Fruit fly (Drosophila melanogaster) whole organism, embryonic: ENCODE measurements around the gene eIF3l.

Source experiments
- Aef1 ChIP-seq: fragments of 200-800 bp; sonication (Bioruptor generic); IDR thresholded peaks from 3 replicates; pipeline ENCODE4 v1.3.6; 2022; ENCODE audit warnings: missing biosample characterization, missing genetic modification characterization
- CG10147 ChIP-seq: fragments of 200-800 bp; sonication (Bioruptor generic); optimal IDR thresholded peaks from 2 replicates; lab custom pipeline; 2019; ENCODE audit warnings: missing biosample characterization, mild to moderate bottlenecking, missing genetic modification characterization, moderate library complexity
- CG10543 ChIP-seq: fragments of 200-800 bp; sonication (Bioruptor generic); optimal IDR thresholded peaks from 3 replicates; lab custom pipeline; 2017; ENCODE audit warnings: missing biosample characterization, mild to moderate bottlenecking, missing genetic modification characterization, moderate library complexity
- CG10959 ChIP-seq: fragments of 200-800 bp; sonication (Bioruptor generic); IDR thresholded peaks from 2 replicates; pipeline ENCODE4 v1.3.6; 2022; ENCODE audit warnings: missing biosample characterization, missing genetic modification characterization
- CG11456 ChIP-seq: fragments of 200-800 bp; sonication (Bioruptor generic); IDR thresholded peaks from 3 replicates; pipeline ENCODE4 v1.3.6; 2022; ENCODE audit warnings: missing biosample characterization, missing genetic modification characterization
- CG12391 ChIP-seq: fragments of 200-800 bp; sonication (Bioruptor generic); optimal IDR thresholded peaks from 3 replicates; lab custom pipeline; 2018; ENCODE audit warnings: missing biosample characterization, mild to moderate bottlenecking, missing genetic modification characterization, moderate library complexity
- CG12942 ChIP-seq: fragments of 200-800 bp; sonication (Bioruptor generic); optimal IDR thresholded peaks from 3 replicates; lab custom pipeline; 2016; ENCODE audit warnings: missing biosample characterization, missing genetic modification characterization
- CG14860 ChIP-seq: fragments of 200-800 bp; sonication (Bioruptor generic); IDR thresholded peaks from 3 replicates; pipeline ENCODE4 v1.3.6; 2022; ENCODE audit warnings: missing biosample characterization, missing genetic modification characterization; ENCODE audit not compliant: partially characterized antibody
- CG15601 ChIP-seq: fragments of 200-800 bp; sonication (Bioruptor generic); optimal IDR thresholded peaks from 3 replicates; lab custom pipeline; 2019; ENCODE audit warnings: missing biosample characterization, mild to moderate bottlenecking, missing genetic modification characterization, moderate library complexity
- CG17568 ChIP-seq: fragments of 200-800 bp; sonication (Bioruptor generic); optimal IDR thresholded peaks from 2 replicates; lab custom pipeline; 2018; ENCODE audit warnings: missing biosample characterization, mild to moderate bottlenecking, missing genetic modification characterization, moderate library complexity
- CG18262 ChIP-seq: fragments of 200-800 bp; optimal IDR thresholded peaks from 3 replicates; lab custom pipeline; 2019; ENCODE audit warnings: missing biosample characterization, mild to moderate bottlenecking, missing genetic modification characterization, moderate library complexity
- CG18476 ChIP-seq: fragments of 200-800 bp; sonication (Bioruptor generic); optimal IDR thresholded peaks from 2 replicates; lab custom pipeline; 2016; ENCODE audit warnings: missing biosample characterization, mild to moderate bottlenecking, missing genetic modification characterization
- CG2120 ChIP-seq: fragments of 200-800 bp; sonication (Bioruptor generic); optimal IDR thresholded peaks from 3 replicates; lab custom pipeline; 2016; ENCODE audit warnings: missing biosample characterization, missing genetic modification characterization
- CG3065 ChIP-seq: fragments of 200-800 bp; sonication (Bioruptor generic); optimal IDR thresholded peaks from 2 replicates; lab custom pipeline; 2016; ENCODE audit warnings: missing biosample characterization, missing genetic modification characterization
- CG3407 ChIP-seq: fragments of 200-800 bp; sonication (Bioruptor generic); optimal IDR thresholded peaks from 2 replicates; lab custom pipeline; 2018; ENCODE audit warnings: missing biosample characterization, mild to moderate bottlenecking, missing genetic modification characterization
- CG34376 ChIP-seq: fragments of 200-800 bp; sonication (Bioruptor generic); optimal IDR thresholded peaks from 2 replicates; lab custom pipeline; 2018; ENCODE audit warnings: missing biosample characterization, mild to moderate bottlenecking, missing genetic modification characterization
- CG3726 ChIP-seq: fragments of 200-800 bp; sonication (Bioruptor generic); IDR thresholded peaks from 3 replicates; pipeline ENCODE4, ENCODE4 v1.3.6; 2022; ENCODE audit warnings: missing biosample characterization, missing genetic modification characterization
- CG43689 ChIP-seq: fragments of 200-800 bp; sonication (Bioruptor generic); IDR thresholded peaks from 2 replicates; pipeline ENCODE4 v1.3.6; 2022; ENCODE audit warnings: missing biosample characterization, missing genetic modification characterization
- CG7963 ChIP-seq: fragments of 200-800 bp; sonication (Bioruptor generic); IDR thresholded peaks from 3 replicates; pipeline ENCODE4 v1.3.6; 2022; ENCODE audit warnings: missing biosample characterization, missing genetic modification characterization; ENCODE audit not compliant: partially characterized antibody
- CG8478 ChIP-seq: fragments of >200 bp; optimal IDR thresholded peaks from 2 replicates; lab custom pipeline; 2018
- CG9437 ChIP-seq: fragments of 200-800 bp; sonication (Bioruptor generic); optimal IDR thresholded peaks from 2 replicates; lab custom pipeline; 2018; ENCODE audit warnings: missing biosample characterization, mild to moderate bottlenecking, missing genetic modification characterization
- D19B ChIP-seq: fragments of 200-800 bp; sonication (Bioruptor generic); optimal IDR thresholded peaks from 2 replicates; lab custom pipeline; 2017; ENCODE audit warnings: missing biosample characterization, mild to moderate bottlenecking, missing genetic modification characterization
- Drgx ChIP-seq: fragments of 200-800 bp; sonication (Bioruptor generic); IDR thresholded peaks from 2 replicates; pipeline ENCODE4 v1.3.6; 2022; ENCODE audit warnings: missing biosample characterization, missing genetic modification characterization
- Ets65A ChIP-seq: fragments of 200-800 bp; sonication (Bioruptor generic); peaks from one replicate; lab custom pipeline; 2016; ENCODE audit warnings: missing biosample characterization, missing genetic modification characterization
- Hand ChIP-seq: fragments of 200-800 bp; sonication (Bioruptor generic); optimal IDR thresholded peaks from 2 replicates; lab custom pipeline; 2017; ENCODE audit warnings: mild to moderate bottlenecking, missing biosample characterization, missing genetic modification reagents, missing genetic modification characterization
- Hr78 ChIP-seq, 2 experiments: fragments of 200-800 bp in 1 of 2; fragments of >200 bp in 1 of 2; sonication (Bioruptor generic) in 1 of 2; optimal IDR thresholded peaks; 2 replicates each; lab custom pipeline; 2017 to 2019; ENCODE audit warnings: missing biosample characterization in 2 of 2, missing genetic modification characterization in 2 of 2, mild to moderate bottlenecking in 1 of 2, moderate library complexity in 1 of 2
- Hsf ChIP-seq: fragments of 200-800 bp; sonication (Bioruptor generic); optimal IDR thresholded peaks from 3 replicates; lab custom pipeline; 2016; ENCODE audit warnings: missing biosample characterization, missing genetic modification characterization
- MTF-1 ChIP-seq: fragments of 200-800 bp; sonication (Bioruptor generic); optimal IDR thresholded peaks from 2 replicates; lab custom pipeline; 2018; ENCODE audit warnings: missing biosample characterization, mild to moderate bottlenecking, missing genetic modification characterization, borderline replicate concordance
- Med ChIP-seq: fragments of 200-800 bp; sonication (Bioruptor generic); peaks from one replicate; lab custom pipeline; 2016; ENCODE audit warnings: missing biosample characterization, missing genetic modification characterization, mild to moderate bottlenecking, inconsistent platforms, moderate library complexity
- Nf-YC ChIP-seq: fragments of 200-800 bp; optimal IDR thresholded peaks from 3 replicates; lab custom pipeline; 2019; ENCODE audit warnings: missing biosample characterization, mild to moderate bottlenecking, missing genetic modification characterization, moderate library complexity
- Poxn ChIP-seq: fragments of 200-800 bp; sonication (Bioruptor generic); IDR thresholded peaks from 2 replicates; pipeline ENCODE4 v1.3.6; 2022; ENCODE audit warnings: missing biosample characterization, missing genetic modification characterization
- chif ChIP-seq, 2 experiments: fragments of 200-800 bp; sonication (Bioruptor generic); optimal IDR thresholded peaks; 3 replicates each; lab custom pipeline; 2016; ENCODE audit warnings: missing biosample characterization in 2 of 2, missing genetic modification characterization in 2 of 2
- chm ChIP-seq: fragments of 200-800 bp; sonication (Bioruptor generic); IDR thresholded peaks from 2 replicates; pipeline ENCODE4 v1.3.6; 2022; ENCODE audit warnings: missing biosample characterization, missing genetic modification characterization
- dysf ChIP-seq: fragments of 200-800 bp; sonication (Bioruptor generic); IDR thresholded peaks from 3 replicates; pipeline ENCODE4 v1.3.6; 2022; ENCODE audit warnings: missing biosample characterization, missing genetic modification characterization
- hth ChIP-seq: fragments of >200 bp; optimal IDR thresholded peaks from 2 replicates; lab custom pipeline; 2017; ENCODE audit warnings: inconsistent platforms
- insv ChIP-seq, 2 experiments: fragments of 200-800 bp; sonication (Bioruptor generic); optimal IDR thresholded peaks; 3 replicates each; lab custom pipeline; 2016 to 2018; ENCODE audit warnings: missing biosample characterization in 2 of 2, missing genetic modification characterization in 2 of 2
- klu ChIP-seq: fragments of 200-800 bp; sonication (Bioruptor generic); IDR thresholded peaks from 2 replicates; pipeline ENCODE4 v1.3.6; 2022; ENCODE audit warnings: missing biosample characterization, missing genetic modification characterization
- lov ChIP-seq, 2 experiments: fragments of 200-800 bp in 1 of 2; fragments of >200 bp in 1 of 2; sonication (Bioruptor generic) in 1 of 2; IDR thresholded peaks in 1 of 2; optimal IDR thresholded peaks in 1 of 2; 2 replicates in 1 of 2; 3 replicates in 1 of 2; pipeline versions ENCODE4 v1.3.6 to Lab custom; 2017 to 2022; ENCODE audit warnings: missing biosample characterization in 1 of 2, missing genetic modification characterization in 1 of 2
- oc ChIP-seq: fragments of 200-800 bp; sonication (Bioruptor generic); optimal IDR thresholded peaks from 2 replicates; lab custom pipeline; 2018; ENCODE audit warnings: missing biosample characterization, mild to moderate bottlenecking, missing genetic modification characterization, moderate library complexity
- pb ChIP-seq: fragments of 200-800 bp; sonication (Bioruptor generic); optimal IDR thresholded peaks from 3 replicates; lab custom pipeline; 2016; ENCODE audit warnings: missing biosample characterization, missing genetic modification characterization
- peb ChIP-seq: fragments of 200-800 bp; sonication (Bioruptor generic); IDR thresholded peaks from 2 replicates; pipeline ENCODE4 v1.3.6; 2022; ENCODE audit warnings: missing biosample characterization, missing genetic modification characterization
- sd ChIP-seq: fragments of 200-800 bp; sonication (Bioruptor generic); optimal IDR thresholded peaks from 3 replicates; lab custom pipeline; 2018; ENCODE audit warnings: missing biosample characterization, mild to moderate bottlenecking, missing genetic modification characterization, moderate library complexity
- sens ChIP-seq: fragments of 200-800 bp; sonication (Bioruptor generic); peaks from one replicate; lab custom pipeline; 2016; ENCODE audit warnings: missing biosample characterization, missing genetic modification characterization
- trh ChIP-seq: fragments of 200-800 bp; sonication (Bioruptor generic); optimal IDR thresholded peaks from 2 replicates; lab custom pipeline; 2016; ENCODE audit warnings: missing biosample characterization, missing genetic modification characterization
- unpg ChIP-seq: fragments of 200-800 bp; sonication (Bioruptor generic); optimal IDR thresholded peaks from 3 replicates; lab custom pipeline; 2018; ENCODE audit warnings: missing biosample characterization, mild to moderate bottlenecking, missing genetic modification characterization, moderate library complexity

Gene eIF3l

DNA sequence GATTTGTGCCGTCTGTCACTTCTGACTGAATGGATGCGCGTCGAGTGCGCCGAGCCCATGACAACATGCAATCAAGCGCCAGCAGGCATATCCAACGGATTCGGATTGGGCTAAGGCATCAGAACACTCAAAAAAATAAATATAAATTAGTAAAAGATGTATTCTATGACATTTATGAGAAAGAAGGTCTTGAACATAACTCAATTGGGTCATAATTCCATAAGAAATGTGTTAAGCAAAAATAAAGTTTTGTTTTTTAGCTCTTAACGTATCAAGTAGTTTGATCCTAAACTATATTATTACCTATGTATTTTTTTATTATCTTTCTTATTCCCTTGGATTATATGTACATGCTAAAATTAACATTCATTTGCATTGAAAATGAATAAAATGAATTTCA, 32.3 kb downstream of the eIF3l start:
- TF ChIP-seq CG17568 (GFP tag; lab: Kevin White, UChicago), result no peak

DNA sequence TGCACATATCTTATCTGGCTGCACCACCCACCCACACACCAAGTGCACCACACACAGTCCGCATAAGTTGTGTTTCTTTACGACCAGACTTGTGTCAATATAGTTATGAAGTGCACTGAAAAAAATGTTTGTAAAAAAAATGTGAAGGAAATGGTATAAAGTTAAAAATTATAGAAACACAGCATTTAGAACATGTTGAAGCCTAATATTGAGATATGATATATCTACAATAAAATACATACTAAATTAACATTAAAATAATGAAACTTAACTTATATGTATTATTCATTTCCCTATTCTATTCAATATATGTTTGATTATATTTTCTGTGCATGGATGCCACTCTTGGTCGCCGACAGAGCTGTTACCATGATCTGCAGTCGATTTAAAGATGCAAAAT, 32.9 kb downstream of the eIF3l start:
- TF ChIP-seq dysf, result no peak
- TF ChIP-seq Ets65A (GFP tag; lab: Kevin White, UChicago), result peak; percentile 40
- TF ChIP-seq Drgx (GFP tag; lab: Robert Waterston, UW), result 0 out of 2 replicates have a peak, but pooled peaks have one; percentile 35
- peak; percentile 22 for TF ChIP-seq sens
- no peak for TF ChIP-seq CG10147 (GFP tag; lab: Kevin White, UChicago)
- TF ChIP-seq Med, result peak; percentile 14
- no peak for TF ChIP-seq klu (GFP tag; lab: Robert Waterston, UW)
- TF ChIP-seq lov (optimal IDR thresholded peaks at IDR 0.05; lab: Kevin White, UChicago), result no peak
- TF ChIP-seq lov (GFP tag; IDR thresholded peaks at IDR 0.05; lab: Robert Waterston, UW), result 0 out of 3 replicates have a peak, but pooled peaks have one; percentile 8

DNA sequence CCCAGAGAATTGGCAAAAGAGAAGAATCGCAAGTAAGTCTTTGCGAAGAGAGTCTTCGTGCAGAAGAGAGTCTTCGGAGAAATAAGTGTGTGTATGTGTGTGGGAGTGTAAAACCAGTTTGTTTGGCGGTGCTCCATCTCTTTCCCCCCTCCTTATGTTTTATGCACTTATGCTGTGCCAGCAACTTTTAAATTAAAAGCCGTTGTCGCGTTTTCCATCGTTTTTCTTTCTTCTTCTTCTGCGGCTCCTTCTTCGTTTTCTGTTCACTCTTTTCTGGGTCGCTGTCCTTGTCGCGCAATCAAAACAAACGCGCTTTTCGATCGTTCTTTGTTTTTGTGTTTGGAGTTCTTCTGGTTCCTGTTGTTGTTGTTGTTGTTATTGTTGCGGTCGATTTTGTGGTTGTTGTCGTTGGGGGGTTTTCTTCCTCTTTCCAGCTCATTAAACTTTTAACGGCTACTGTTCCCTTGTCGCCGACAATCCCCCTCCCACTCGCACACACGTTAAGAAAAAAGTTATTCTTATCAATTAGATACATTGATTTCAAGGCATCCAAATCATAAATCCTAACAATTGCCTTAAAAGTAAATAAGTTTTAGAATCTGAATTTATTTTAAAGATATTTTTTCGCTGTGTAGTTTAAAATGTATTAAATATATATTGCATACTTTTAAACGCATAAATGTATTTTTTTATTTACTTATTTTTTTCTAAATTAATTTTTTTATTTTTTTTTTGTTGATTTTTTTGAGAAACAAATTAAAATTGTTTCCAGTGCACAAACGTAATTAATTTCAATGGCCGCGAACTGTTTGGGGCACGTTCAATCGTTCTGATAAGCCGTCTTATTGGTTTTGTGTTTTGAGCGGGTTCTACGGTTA, 34.6 kb downstream of the eIF3l start:
- TF ChIP-seq CG3726 (GFP tag; lab: Robert Waterston, UW) (peak; percentile 63; the same call in 1 of the 3 replicates), CG2120 (GFP tag; lab: Kevin White, UChicago) (peak; percentile 41), Poxn (GFP tag; lab: Robert Waterston, UW) (no peak), pb (no peak), peb (peak; percentile 34; the same call in 1 of the 2 replicates), CG43689 (GFP tag; lab: Robert Waterston, UW) (no peak), CG11456 (no peak), CG10543 (GFP tag; lab: Kevin White, UChicago) (no peak), CG10959 (GFP tag; lab: Robert Waterston, UW) (no peak), unpg (peak; percentile 86), trh (GFP tag; lab: Kevin White, UChicago) (peak; percentile 50), CG18476 (GFP tag; lab: Kevin White, UChicago) (peak; percentile 23), oc (tag; lab: Kevin White, UChicago) (peak; percentile 78), CG34376 (no peak), chif (GFP tag; optimal IDR thresholded peaks at IDR 0.05; lab: Kevin White, UChicago) (peak in 1 of 2 experiments; percentile 54), Hand (GFP tag; lab: Kevin White, UChicago) (no peak), CG12391 (tag; lab: Kevin White, UChicago) (peak; percentile 95), Hsf (GFP tag; lab: Kevin White, UChicago) (peak; percentile 49), hth (lab: Kevin White, UChicago) (no peak), CG14860 (GFP tag; lab: Robert Waterston, UW) (no peak), CG12942 (GFP tag; lab: Kevin White, UChicago) (peak; percentile 50), CG9437 (GFP tag; lab: Kevin White, UChicago) (peak; percentile 89), Hr78 (GFP tag; optimal IDR thresholded peaks at IDR 0.05; lab: Kevin White, UChicago) (peak in 1 of 2 experiments; percentile 77), insv (GFP tag; optimal IDR thresholded peaks at IDR 0.05; lab: Kevin White, UChicago) (peak in 1 of 2 experiments; percentile 76), CG15601 (tag; lab: Kevin White, UChicago) (peak; percentile 95), CG3407 (GFP tag; lab: Kevin White, UChicago) (peak; percentile 57), CG8478 (lab: Kevin White, UChicago) (no peak), CG7963 (GFP tag; lab: Robert Waterston, UW) (no peak; the same call in 2 of the 3 replicates), CG3065 (GFP tag; lab: Kevin White, UChicago) (peak; percentile 54), MTF-1 (GFP tag; lab: Kevin White, UChicago) (peak; percentile 27), D19B (GFP tag; lab: Kevin White, UChicago) (no peak), Nf-YC (tag; lab: Kevin White, UChicago) (peak; percentile 67), sd (tag; lab: Kevin White, UChicago) (peak; percentile 50), Aef1 (GFP tag; lab: Robert Waterston, UW) (peak; percentile 55), chm (GFP tag; lab: Robert Waterston, UW) (no peak), CG18262 (tag; lab: Kevin White, UChicago) (peak; percentile 98)
